Worm (Caenorhabditis elegans) whole organism, L4/young adult: ENCODE results near the gene ZK218.4.

Experiments used
- W03F9.2 ChIP-seq: fragments of 150-350 bp; optimal IDR thresholded peaks from 2 replicates; lab custom pipeline; 2014; ENCODE audit warnings: missing biosample characterization, missing genetic modification characterization
- dao-5 ChIP-seq: sonication (generic microtip); optimal IDR thresholded peaks from 2 replicates; lab custom pipeline; 2016; ENCODE audit warnings: missing genotype, missing genetic modification characterization, moderate library complexity, missing compliant biosample characterization
- him-1 ChIP-seq: sonication (generic microtip); optimal IDR thresholded peaks from 2 replicates; lab custom pipeline; 2016; ENCODE audit warnings: missing genotype, missing genetic modification reagents, missing genetic modification characterization, missing compliant biosample characterization

- TF ChIP-seq dao-5 (no peak), him-1 (tag; lab: Kevin White, UChicago) (no peak), W03F9.2 (tag; lab: Kevin White, UChicago) (no peak)
Measured at ce11 chrV:17092262-17092661, 6.4 kb upstream of the ZK218.4 start, which contains the start of gene ZK218.1.
